Worm (Caenorhabditis elegans): ENCODE measurements around the gene try-10.
A peak's percentile ranks its signal among the peaks of the same experiment; 100 is the strongest.
"Not testable (repeated sequence)": the region's sequence is repeated elsewhere in the genome, so short reads cannot be mapped to it uniquely, and the experiment has no call there.

try-10 gene

DNA sequence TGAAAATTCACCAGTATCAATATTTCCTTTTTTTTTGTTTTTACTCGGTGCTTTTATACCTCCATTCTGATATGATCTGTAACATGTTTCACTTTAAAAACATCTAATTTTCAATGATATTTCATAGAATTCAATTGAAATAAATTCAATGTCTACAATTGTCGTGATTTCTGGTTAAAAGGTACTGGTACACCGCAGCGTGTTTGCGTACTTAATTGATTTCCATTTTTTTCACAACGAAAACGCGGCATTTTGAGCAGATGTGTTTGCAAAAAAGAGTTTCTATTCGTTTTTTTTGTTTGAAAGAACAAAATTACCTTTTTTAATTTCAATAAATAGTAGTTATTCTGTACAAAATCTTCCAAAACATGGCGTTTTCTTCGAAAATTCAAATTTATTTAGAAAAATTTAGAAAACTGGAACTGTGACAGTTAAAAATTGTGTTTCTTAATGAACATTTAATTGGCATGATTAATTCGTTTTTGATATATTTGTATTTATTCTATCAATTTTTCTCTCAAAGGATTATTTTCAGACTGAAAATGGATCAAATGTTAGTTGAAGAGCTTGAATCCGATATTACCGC lies 42.4 kb downstream of the try-10 start, which contains the start of gene pnn-1 (continued):
- TF ChIP-seq mab-5 (tag; optimal IDR thresholded peaks at IDR 0.05) (no peak), alr-1 (tag; optimal IDR thresholded peaks at IDR 0.05) (no peak), nhr-77 (tag; optimal IDR thresholded peaks at IDR 0.05) (no peak), nhr-10 (tag; optimal IDR thresholded peaks at IDR 0.05) (no peak), elt-3 (tag; optimal IDR thresholded peaks at IDR 0.05) (no peak), fos-1 (tag; optimal IDR thresholded peaks at IDR 0.05) (no peak), egl-27 (tag; optimal IDR thresholded peaks at IDR 0.05) (no peak), F13H6.1 (tag; optimal IDR thresholded peaks at IDR 0.05) (no peak), elt-1 (tag; optimal IDR thresholded peaks at IDR 0.05) (no peak)

DNA sequence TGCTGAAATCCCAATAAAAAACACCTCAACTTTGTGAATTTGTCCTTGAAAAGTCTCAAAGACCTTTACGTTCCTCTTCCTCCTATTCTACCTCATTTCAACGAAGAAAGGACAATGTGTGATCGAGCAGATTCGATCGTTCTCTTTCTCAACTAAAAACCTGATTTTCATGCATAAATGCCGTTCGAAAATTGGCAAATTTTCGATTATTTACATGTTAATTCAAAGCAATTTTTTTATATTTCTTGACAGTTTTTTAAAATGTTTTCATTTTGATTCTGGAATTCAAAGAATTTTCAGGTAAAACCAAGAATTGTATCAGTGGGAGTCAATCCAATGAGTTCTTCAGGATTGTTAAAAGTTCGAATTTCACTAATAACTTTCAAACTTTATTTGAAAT lies 44.5 kb downstream of the try-10 start, which contains the start of gene lin-46:
TSS of gene lin-46 (plus strand) at position 301 of the 400 bp plus-strand sequence.
- TF ChIP-seq lsy-2 (tag; optimal IDR thresholded peaks at IDR 0.05), result no peak
- no peak for TF ChIP-seq sma-3 (GFP tag; optimal IDR thresholded peaks at IDR 0.05)
- TF ChIP-seq mbf-1 (tag; optimal IDR thresholded peaks at IDR 0.05), result no peak

DNA sequence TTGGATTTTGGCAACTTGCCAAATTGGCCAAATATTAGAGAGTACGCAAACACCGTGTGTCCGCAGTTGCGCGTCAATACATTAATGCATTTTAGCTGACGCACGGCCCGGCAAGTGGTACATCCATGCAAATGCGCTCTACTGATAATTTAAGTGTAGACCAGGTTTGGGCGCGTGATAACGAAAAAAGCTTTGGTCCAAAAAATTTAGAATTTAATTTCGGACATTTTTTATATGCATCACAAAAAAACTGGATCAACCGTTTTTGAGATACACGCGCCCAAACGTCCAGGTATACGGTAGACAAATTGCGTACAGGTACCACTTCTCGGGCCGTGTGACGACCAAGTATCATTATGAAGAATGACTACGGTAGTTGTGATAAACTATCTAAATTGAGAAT lies 45.1 kb downstream of the try-10 start, which contains the start of gene R186.8:
TSS of gene R186.8 (minus strand) at position 58 of the 403 bp plus-strand sequence.
- peak; percentile 32 for TF ChIP-seq lin-11 (tag; optimal IDR thresholded peaks at IDR 0.05)
- TF ChIP-seq F13H6.1 (tag; optimal IDR thresholded peaks at IDR 0.05), result peak; percentile 68
- TF ChIP-seq sem-4 (tag; optimal IDR thresholded peaks at IDR 0.05), result peak; percentile 2
- peak; percentile 64 for TF ChIP-seq C34F6.9 (tag; optimal IDR thresholded peaks at IDR 0.05)
- peak; percentile 46 for TF ChIP-seq unc-55 (GFP tag; optimal IDR thresholded peaks at IDR 0.05)
- peak; percentile 41 for TF ChIP-seq crh-2 (tag; optimal IDR thresholded peaks at IDR 0.05)
- peak; percentile 3 for TF ChIP-seq fos-1 (tag; optimal IDR thresholded peaks at IDR 0.05)
- TF ChIP-seq nhr-21 (tag; optimal IDR thresholded peaks at IDR 0.05), result peak; percentile 30
- TF ChIP-seq lsy-2 (tag; optimal IDR thresholded peaks at IDR 0.05), result peak; percentile 56 to 94
- TF ChIP-seq sma-3 (GFP tag; optimal IDR thresholded peaks at IDR 0.05), result peak; percentile 91
- peak; percentile 55 for TF ChIP-seq sma-9 (GFP tag; optimal IDR thresholded peaks at IDR 0.05)
- not testable (repeated sequence) for TF ChIP-seq sma-9 (tag; optimal IDR thresholded peaks at IDR 0.05)
- peak; percentile 27 for TF ChIP-seq nhr-25 (tag; optimal IDR thresholded peaks at IDR 0.05)
- peak; percentile 73 for TF ChIP-seq Y55F3AM.14 (GFP tag; optimal IDR thresholded peaks at IDR 0.05)
- TF ChIP-seq gmeb-1 (tag; optimal IDR thresholded peaks at IDR 0.05), result peak; percentile 39
- peak; percentile 60 for TF ChIP-seq nhr-129 (tag; optimal IDR thresholded peaks at IDR 0.05)

DNA sequence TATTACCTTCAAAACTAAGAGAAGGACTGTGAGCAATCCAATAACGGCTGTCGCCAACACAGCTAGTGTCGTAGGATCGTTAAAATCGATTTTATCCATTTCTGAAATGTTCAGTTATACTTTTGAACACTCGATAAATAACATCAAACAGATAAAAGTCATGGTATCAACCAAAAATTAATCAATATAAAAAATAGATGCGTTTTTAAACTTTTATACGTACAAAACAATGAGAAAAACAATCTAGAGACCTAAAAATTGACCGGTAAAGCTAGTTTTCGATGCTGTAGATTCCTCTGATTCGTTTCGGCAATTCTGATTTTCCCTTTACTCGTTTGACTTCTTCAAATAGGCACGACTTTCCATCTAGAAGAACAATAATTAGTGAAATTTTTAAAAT lies 45.9 kb downstream of the try-10 start, which contains the start of gene R186.3:
TSS of gene R186.3 (minus strand) at position 101 of the 400 bp plus-strand sequence.
- TF ChIP-seq sma-3 (GFP tag; optimal IDR thresholded peaks at IDR 0.05) (no peak), alr-1 (tag; optimal IDR thresholded peaks at IDR 0.05) (no peak), ama-1 (optimal IDR thresholded peaks at IDR 0.05) (no peak), F13H6.1 (tag; optimal IDR thresholded peaks at IDR 0.05) (no peak), C34F6.9 (tag; optimal IDR thresholded peaks at IDR 0.05) (no peak), lin-39 (tag; optimal IDR thresholded peaks at IDR 0.05) (no peak), nhr-10 (tag; optimal IDR thresholded peaks at IDR 0.05) (no peak), lsy-2 (tag; optimal IDR thresholded peaks at IDR 0.05) (no peak), skn-1 (tag; optimal IDR thresholded peaks at IDR 0.05) (no peak), snpc-4 (tag; optimal IDR thresholded peaks at IDR 0.05) (no peak), R02D3.7 (tag; optimal IDR thresholded peaks at IDR 0.05) (no peak), nhr-77 (tag; optimal IDR thresholded peaks at IDR 0.05) (no peak), ceh-82 (tag; optimal IDR thresholded peaks at IDR 0.05) (no peak), fos-1 (tag; optimal IDR thresholded peaks at IDR 0.05) (no peak), nhr-25 (tag; optimal IDR thresholded peaks at IDR 0.05) (no peak), ztf-4 (tag; optimal IDR thresholded peaks at IDR 0.05) (no peak), ZK546.5 (tag; optimal IDR thresholded peaks at IDR 0.05) (no peak)

DNA sequence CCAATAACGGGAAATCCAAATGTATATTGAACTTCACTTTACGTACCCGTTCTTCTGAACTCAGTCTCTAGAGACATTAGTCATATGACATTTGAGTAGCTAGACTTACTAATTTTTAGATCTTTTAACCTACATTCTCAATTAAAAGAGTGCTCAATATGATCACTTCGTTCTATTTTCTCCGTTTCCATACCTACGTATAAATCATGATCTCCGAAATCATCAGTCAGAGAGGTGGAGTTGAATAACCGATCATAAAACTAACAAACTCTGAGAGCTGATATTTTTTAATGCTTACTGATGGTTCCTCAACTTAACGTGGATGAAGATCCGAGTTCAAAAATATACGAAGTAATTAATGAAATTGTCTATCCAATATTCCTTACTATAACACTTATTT lies 49.0 kb downstream of the try-10 start, which contains the start of gene srd-35:
TSS of gene srd-35 (plus strand) at position 301 of the 400 bp plus-strand sequence.
- TF ChIP-seq nhr-6 (tag; optimal IDR thresholded peaks at IDR 0.05) (no peak), sma-9 (GFP tag; optimal IDR thresholded peaks at IDR 0.05) (no peak), sma-9 (tag; optimal IDR thresholded peaks at IDR 0.05) (no peak), nhr-12 (tag; optimal IDR thresholded peaks at IDR 0.05) (no peak), aly-2 (tag; optimal IDR thresholded peaks at IDR 0.05) (no peak), nhr-10 (tag; optimal IDR thresholded peaks at IDR 0.05) (no peak), elt-3 (tag; optimal IDR thresholded peaks at IDR 0.05) (no peak), nhr-25 (tag; optimal IDR thresholded peaks at IDR 0.05) (no peak), egl-27 (tag; optimal IDR thresholded peaks at IDR 0.05) (no peak), ztf-11 (tag; optimal IDR thresholded peaks at IDR 0.05) (no peak), ceh-16 (tag; optimal IDR thresholded peaks at IDR 0.05) (no peak), mab-5 (tag; optimal IDR thresholded peaks at IDR 0.05) (no peak), gmeb-1 (tag; optimal IDR thresholded peaks at IDR 0.05) (no peak), skn-1 (tag; optimal IDR thresholded peaks at IDR 0.05) (no peak), F13H6.1 (tag; optimal IDR thresholded peaks at IDR 0.05) (no peak), sem-4 (tag; optimal IDR thresholded peaks at IDR 0.05) (no peak), fos-1 (tag; optimal IDR thresholded peaks at IDR 0.05) (no peak), ama-1 (optimal IDR thresholded peaks at IDR 0.05) (no peak), alr-1 (tag; optimal IDR thresholded peaks at IDR 0.05) (no peak), snpc-4 (tag; optimal IDR thresholded peaks at IDR 0.05) (no peak)
